Fruit fly (Drosophila melanogaster) whole organism, embryonic: Measurements from ENCODE around the gene dbe.

Experiments used
- Antp ChIP-seq: fragments of 200-800 bp; sonication (Bioruptor generic); optimal IDR thresholded peaks from 3 replicates; lab custom pipeline; 2016; ENCODE audit warnings: missing biosample characterization, missing genetic modification characterization
- BtbVII ChIP-seq: fragments of 200-800 bp; sonication (Bioruptor generic); optimal IDR thresholded peaks from 3 replicates; lab custom pipeline; 2017; ENCODE audit warnings: missing biosample characterization, mild to moderate bottlenecking, missing genetic modification characterization
- CG14667 ChIP-seq: fragments of 200-800 bp; sonication (Bioruptor generic); IDR thresholded peaks from 2 replicates; pipeline ENCODE4 v1.3.6; 2022; ENCODE audit warnings: missing biosample characterization, missing genetic modification characterization
- CG14965 ChIP-seq: fragments of 200-800 bp; sonication (Bioruptor generic); optimal IDR thresholded peaks from 2 replicates; lab custom pipeline; 2016; ENCODE audit warnings: missing biosample characterization, missing genetic modification characterization, borderline replicate concordance
- CG15479 ChIP-seq: fragments of 200-800 bp; sonication (Bioruptor generic); optimal IDR thresholded peaks from 3 replicates; lab custom pipeline; 2019; ENCODE audit warnings: missing biosample characterization, mild to moderate bottlenecking, missing genetic modification characterization, moderate library complexity
- CG15514 ChIP-seq: fragments of 200-800 bp; sonication (Bioruptor generic); optimal IDR thresholded peaks from 3 replicates; lab custom pipeline; 2017; ENCODE audit warnings: missing biosample characterization, missing genetic modification characterization, mild to moderate bottlenecking, moderate library complexity, missing genetic modification reagents
- CG15601 ChIP-seq: fragments of 200-800 bp; sonication (Bioruptor generic); optimal IDR thresholded peaks from 3 replicates; lab custom pipeline; 2019; ENCODE audit warnings: missing biosample characterization, mild to moderate bottlenecking, missing genetic modification characterization, moderate library complexity
- CG16815 ChIP-seq: fragments of 200-800 bp; sonication (Bioruptor generic); optimal IDR thresholded peaks from 3 replicates; lab custom pipeline; 2017; ENCODE audit warnings: missing biosample characterization, mild to moderate bottlenecking, missing genetic modification characterization
- CG17829 ChIP-seq: fragments of 200-800 bp; optimal IDR thresholded peaks from 2 replicates; lab custom pipeline; 2019; ENCODE audit warnings: missing biosample characterization, mild to moderate bottlenecking, missing genetic modification characterization, moderate library complexity
- CG2129 ChIP-seq: fragments of 200-800 bp; sonication (Bioruptor generic); IDR thresholded peaks from 2 replicates; pipeline ENCODE4 v1.3.6; 2022; ENCODE audit warnings: missing biosample characterization, missing genetic modification characterization; ENCODE audit not compliant: partially characterized antibody
- CG2199 ChIP-seq: fragments of 200-800 bp; sonication (Bioruptor generic); IDR thresholded peaks from 3 replicates; pipeline ENCODE4 v1.3.6; 2022; ENCODE audit warnings: missing biosample characterization, missing genetic modification characterization
- CG31441 ChIP-seq: fragments of 200-800 bp; sonication (Bioruptor generic); IDR thresholded peaks from 2 replicates; pipeline ENCODE4 v1.3.6; 2022; ENCODE audit warnings: missing biosample characterization, missing genetic modification characterization
- CG3163 ChIP-seq: fragments of 200-800 bp; sonication (Bioruptor generic); optimal IDR thresholded peaks from 3 replicates; lab custom pipeline; 2016; ENCODE audit warnings: missing biosample characterization, missing genetic modification characterization
- CG34422 ChIP-seq: fragments of 200-800 bp; sonication (Bioruptor generic); IDR thresholded peaks from 3 replicates; pipeline ENCODE4 v1.3.6; 2022; ENCODE audit warnings: missing biosample characterization, missing genetic modification characterization
- CG5180 ChIP-seq: fragments of 200-800 bp; sonication (Bioruptor generic); optimal IDR thresholded peaks from 3 replicates; lab custom pipeline; 2017; ENCODE audit warnings: missing biosample characterization, missing genetic modification characterization, mild to moderate bottlenecking, moderate library complexity, missing genetic modification reagents
- CG6765 ChIP-seq: fragments of 200-800 bp; sonication (Bioruptor generic); optimal IDR thresholded peaks from 3 replicates; lab custom pipeline; 2017; ENCODE audit warnings: missing biosample characterization, mild to moderate bottlenecking, missing genetic modification characterization
- CG9797 ChIP-seq: fragments of 200-800 bp; sonication (Bioruptor generic); optimal IDR thresholded peaks from 3 replicates; lab custom pipeline; 2018; ENCODE audit warnings: missing biosample characterization, mild to moderate bottlenecking, missing genetic modification characterization
- Dip2 ChIP-seq: fragments of 200-800 bp; sonication (Bioruptor generic); IDR thresholded peaks from 2 replicates; pipeline ENCODE4 v1.3.6; 2022; ENCODE audit warnings: missing biosample characterization, missing genetic modification characterization
- Elba2 ChIP-seq: fragments of 200-800 bp; sonication (Bioruptor generic); optimal IDR thresholded peaks from 3 replicates; lab custom pipeline; 2016; ENCODE audit warnings: missing biosample characterization, missing genetic modification characterization
- Fer1 ChIP-seq: fragments of 200-800 bp; sonication (Bioruptor generic); optimal IDR thresholded peaks from 2 replicates; lab custom pipeline; 2017; ENCODE audit warnings: missing biosample characterization, mild to moderate bottlenecking, missing genetic modification characterization
- H15 ChIP-seq: fragments of 200-800 bp; sonication (Bioruptor generic); IDR thresholded peaks from 3 replicates; pipeline ENCODE4 v1.3.6; 2022; ENCODE audit warnings: missing biosample characterization, missing genetic modification characterization
- HLH4C ChIP-seq: fragments of 200-800 bp; sonication (Bioruptor generic); IDR thresholded peaks from 3 replicates; pipeline ENCODE4 v1.3.6; 2022; ENCODE audit warnings: missing biosample characterization, missing genetic modification characterization; ENCODE audit not compliant: partially characterized antibody
- MESR4 ChIP-seq: fragments of 200-800 bp; sonication (Bioruptor generic); optimal IDR thresholded peaks from 2 replicates; lab custom pipeline; 2018; ENCODE audit warnings: missing biosample characterization, mild to moderate bottlenecking, missing genetic modification characterization, moderate library complexity
- Mad ChIP-seq: fragments of 200-800 bp; sonication (Bioruptor generic); optimal IDR thresholded peaks from 2 replicates; lab custom pipeline; 2016; ENCODE audit warnings: missing biosample characterization, missing genetic modification characterization
- Med ChIP-seq: fragments of 200-800 bp; sonication (Bioruptor generic); peaks from one replicate; lab custom pipeline; 2016; ENCODE audit warnings: missing biosample characterization, missing genetic modification characterization, mild to moderate bottlenecking, inconsistent platforms, moderate library complexity
- NC2β ChIP-seq: fragments of 200-800 bp; sonication (Bioruptor generic); optimal IDR thresholded peaks from 2 replicates; lab custom pipeline; 2016; ENCODE audit warnings: missing biosample characterization, missing genetic modification characterization
- Sin3A ChIP-seq: fragments of >200 bp; optimal IDR thresholded peaks from 2 replicates; lab custom pipeline; 2018
- Ssrp ChIP-seq: fragments of 200-800 bp; sonication (Bioruptor generic); optimal IDR thresholded peaks from 2 replicates; lab custom pipeline; 2018; ENCODE audit warnings: missing biosample characterization, mild to moderate bottlenecking, missing genetic modification characterization, moderate library complexity
- Vsx1 ChIP-seq: fragments of 200-800 bp; sonication (Bioruptor generic); optimal IDR thresholded peaks from 2 replicates; lab custom pipeline; 2017; ENCODE audit warnings: missing biosample characterization, mild to moderate bottlenecking, missing genetic modification characterization, missing genetic modification reagents
- ab ChIP-seq: fragments of 200-800 bp; sonication (Bioruptor generic); optimal IDR thresholded peaks from 2 replicates; lab custom pipeline; 2016; ENCODE audit warnings: missing biosample characterization, missing genetic modification characterization
- dimm ChIP-seq: fragments of 200-800 bp; sonication (Bioruptor generic); IDR thresholded peaks from 2 replicates; pipeline ENCODE4 v1.3.6; 2022; ENCODE audit warnings: missing biosample characterization, missing genetic modification characterization
- dysf ChIP-seq: fragments of 200-800 bp; sonication (Bioruptor generic); IDR thresholded peaks from 3 replicates; pipeline ENCODE4 v1.3.6; 2022; ENCODE audit warnings: missing biosample characterization, missing genetic modification characterization
- ems ChIP-seq: fragments of 200-800 bp; sonication (Bioruptor generic); optimal IDR thresholded peaks from 3 replicates; lab custom pipeline; 2016; ENCODE audit warnings: missing biosample characterization, missing genetic modification characterization
- grau ChIP-seq: fragments of 200-800 bp; optimal IDR thresholded peaks from 3 replicates; lab custom pipeline; 2019; ENCODE audit warnings: missing biosample characterization, mild to moderate bottlenecking, missing genetic modification characterization, moderate library complexity
- hbn ChIP-seq: fragments of 200-800 bp; sonication (Bioruptor generic); IDR thresholded peaks from 2 replicates; pipeline ENCODE4 v1.3.6; 2022; ENCODE audit warnings: missing biosample characterization, missing genetic modification characterization; ENCODE audit not compliant: partially characterized antibody
- hth ChIP-seq: fragments of >200 bp; optimal IDR thresholded peaks from 2 replicates; lab custom pipeline; 2017; ENCODE audit warnings: inconsistent platforms
- inv ChIP-seq: fragments of 200-800 bp; sonication (Bioruptor generic); IDR thresholded peaks from 2 replicates; pipeline ENCODE4 v1.3.6; 2022; ENCODE audit warnings: missing biosample characterization, missing genetic modification characterization; ENCODE audit not compliant: partially characterized antibody
- lov ChIP-seq, 2 experiments: fragments of 200-800 bp in 1 of 2; fragments of >200 bp in 1 of 2; sonication (Bioruptor generic) in 1 of 2; IDR thresholded peaks in 1 of 2; optimal IDR thresholded peaks in 1 of 2; 2 replicates in 1 of 2; 3 replicates in 1 of 2; pipeline versions ENCODE4 v1.3.6 to Lab custom; 2017 to 2022; ENCODE audit warnings: missing biosample characterization in 1 of 2, missing genetic modification characterization in 1 of 2
- mam ChIP-seq: fragments of 200-800 bp; sonication (Bioruptor generic); optimal IDR thresholded peaks from 3 replicates; lab custom pipeline; 2016; ENCODE audit warnings: missing biosample characterization, missing genetic modification characterization
- nau ChIP-seq: fragments of 200-800 bp; sonication (Bioruptor generic); optimal IDR thresholded peaks from 3 replicates; lab custom pipeline; 2017; ENCODE audit warnings: missing biosample characterization, mild to moderate bottlenecking, missing genetic modification characterization, missing genetic modification reagents
- nerfin-2 ChIP-seq: fragments of 200-800 bp; sonication (Bioruptor generic); IDR thresholded peaks from 2 replicates; pipeline ENCODE4 v1.3.6; 2022; ENCODE audit warnings: missing biosample characterization, missing genetic modification characterization; ENCODE audit not compliant: partially characterized antibody
- nom ChIP-seq: fragments of 200-800 bp; sonication (Bioruptor generic); optimal IDR thresholded peaks from 2 replicates; lab custom pipeline; 2017; ENCODE audit warnings: missing biosample characterization, missing genetic modification characterization, mild to moderate bottlenecking, moderate library complexity, missing genetic modification reagents
- pan ChIP-seq, 4 experiments: fragments of >200 bp in 3 of 4; fragments of 200-800 bp in 1 of 4; sonication (Bioruptor generic) in 1 of 4; optimal IDR thresholded peaks in 3 of 4; IDR thresholded peaks in 1 of 4; 2 replicates each; pipeline versions ENCODE4 v1.3.6 to Lab custom; 2017 to 2022; ENCODE audit warnings: missing biosample characterization in 2 of 4, missing genetic modification characterization in 2 of 4, mixed read lengths in 1 of 4
- pita ChIP-seq: fragments of 200-800 bp; sonication (Bioruptor generic); optimal IDR thresholded peaks from 2 replicates; lab custom pipeline; 2017; ENCODE audit warnings: missing biosample characterization, mild to moderate bottlenecking, missing genetic modification characterization
- seq ChIP-seq: fragments of 200-800 bp; sonication (Bioruptor generic); IDR thresholded peaks from 2 replicates; pipeline ENCODE4 v1.3.6; 2022; ENCODE audit warnings: missing biosample characterization, missing genetic modification characterization
- sqz ChIP-seq: fragments of 200-800 bp; sonication (Bioruptor generic); optimal IDR thresholded peaks from 3 replicates; lab custom pipeline; 2018; ENCODE audit warnings: missing biosample characterization, mild to moderate bottlenecking, missing genetic modification characterization
- tna ChIP-seq: fragments of 200-800 bp; sonication (Bioruptor generic); IDR thresholded peaks from 2 replicates; pipeline ENCODE4 v1.3.6; 2022; ENCODE audit warnings: missing biosample characterization, missing genetic modification characterization; ENCODE audit not compliant: partially characterized antibody
- vnd ChIP-seq: fragments of 200-800 bp; sonication (Bioruptor generic); IDR thresholded peaks from 3 replicates; pipeline ENCODE4 v1.3.6; 2022; ENCODE audit warnings: missing biosample characterization, missing genetic modification characterization; ENCODE audit not compliant: partially characterized antibody
- wor ChIP-seq: fragments of 200-800 bp; sonication (Bioruptor generic); IDR thresholded peaks from 2 replicates; pipeline ENCODE4 v1.3.6; 2022; ENCODE audit warnings: missing biosample characterization, missing genetic modification characterization

dbe gene

DNA sequence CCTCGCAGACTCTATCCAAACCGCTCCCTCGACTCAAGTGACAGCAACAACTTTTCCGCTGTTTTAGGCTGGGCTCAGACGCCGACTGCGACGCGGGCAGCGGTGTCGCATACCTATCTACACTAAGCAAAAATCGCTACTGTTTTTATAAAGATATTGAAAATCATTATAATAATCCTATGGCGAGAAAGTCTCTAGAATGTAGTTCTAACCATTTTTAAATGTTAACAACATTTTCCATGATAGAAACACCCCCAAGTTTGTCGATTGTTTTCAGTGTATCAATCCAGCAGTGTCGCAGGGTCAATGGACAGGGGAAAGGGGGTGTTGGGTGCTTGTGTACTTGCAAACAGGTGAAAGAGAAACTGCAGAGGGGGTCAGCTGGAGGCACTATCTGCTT, 3.8 kb downstream of the dbe start (continued):
- peak; percentile 96 for TF ChIP-seq Mad (GFP tag; lab: Kevin White, UChicago)
- TF ChIP-seq CG14965 (GFP tag; lab: Kevin White, UChicago): peak; percentile 72
- TF ChIP-seq wor: peak; percentile 94
- TF ChIP-seq lov (optimal IDR thresholded peaks at IDR 0.05; lab: Kevin White, UChicago): no peak
- TF ChIP-seq lov (GFP tag; IDR thresholded peaks at IDR 0.05; lab: Robert Waterston, UW): peak; percentile 97
- peak; percentile 90 for TF ChIP-seq ab (GFP tag; lab: Kevin White, UChicago)
- TF ChIP-seq Ssrp: peak; percentile 95
- TF ChIP-seq hbn (GFP tag; lab: Robert Waterston, UW): no peak
- peak; percentile 87 for TF ChIP-seq dimm
- peak; percentile 70 for TF ChIP-seq CG3163 (GFP tag; lab: Kevin White, UChicago)
- no peak for TF ChIP-seq pan (optimal IDR thresholded peaks at IDR 0.05; lab: Kevin White, UChicago)
- peak in 1 of 2 experiments; percentile 97 for TF ChIP-seq pan (GFP tag; optimal IDR thresholded peaks at IDR 0.05 in 1 of 2, IDR thresholded peaks at IDR 0.05 in 1 of 2)
- TF ChIP-seq NC2β: peak; percentile 96
- TF ChIP-seq nau (GFP tag; lab: Kevin White, UChicago): peak; percentile 92
- peak; percentile 85 for TF ChIP-seq CG15514 (GFP tag; lab: Kevin White, UChicago)
- TF ChIP-seq Vsx1: peak; percentile 88
- TF ChIP-seq mam: peak; percentile 96
- TF ChIP-seq pita: no peak
- peak; percentile 91 for TF ChIP-seq CG15479
- peak; percentile 48 for TF ChIP-seq CG9797 (GFP tag; lab: Kevin White, UChicago)
- peak; percentile 93 for TF ChIP-seq CG16815 (GFP tag; lab: Kevin White, UChicago)
- TF ChIP-seq CG17829: peak; percentile 97
- peak; percentile 63 for TF ChIP-seq Dip2
- no peak for TF ChIP-seq nerfin-2 (GFP tag; lab: Robert Waterston, UW)
- peak; percentile 92 for TF ChIP-seq CG15601 (tag; lab: Kevin White, UChicago)
- TF ChIP-seq seq (GFP tag; lab: Robert Waterston, UW): peak; percentile 96
- TF ChIP-seq BtbVII (GFP tag; lab: Kevin White, UChicago): peak; percentile 93
- peak; percentile 80 for TF ChIP-seq CG6765 (GFP tag; lab: Kevin White, UChicago)
- no peak for TF ChIP-seq Sin3A (lab: Kevin White, UChicago)
- no peak for TF ChIP-seq HLH4C
- TF ChIP-seq grau (tag; lab: Kevin White, UChicago): peak; percentile 94
- TF ChIP-seq MESR4: peak; percentile 62
- TF ChIP-seq Antp (GFP tag; lab: Kevin White, UChicago): peak; percentile 93
- peak; percentile 97 for TF ChIP-seq CG31441 (GFP tag; lab: Robert Waterston, UW)
- no peak for TF ChIP-seq inv (GFP tag; lab: Robert Waterston, UW)
- no peak for TF ChIP-seq CG2129 (GFP tag; lab: Robert Waterston, UW)
- peak; percentile 91 for TF ChIP-seq ems
- TF ChIP-seq Elba2 (GFP tag; lab: Kevin White, UChicago): peak; percentile 79
- no peak for TF ChIP-seq tna (GFP tag; lab: Robert Waterston, UW)
- peak; percentile 97 for TF ChIP-seq dysf (GFP tag; lab: Robert Waterston, UW)
- TF ChIP-seq CG14667 (GFP tag; lab: Robert Waterston, UW): peak; percentile 91
- peak; percentile 96 for TF ChIP-seq Fer1 (GFP tag; lab: Kevin White, UChicago)
- TF ChIP-seq CG2199 (GFP tag; lab: Robert Waterston, UW): peak; percentile 96
- no peak for TF ChIP-seq vnd (GFP tag; lab: Robert Waterston, UW)
- TF ChIP-seq Med (GFP tag; lab: Kevin White, UChicago): peak; percentile 100
- no peak for TF ChIP-seq hth (lab: Kevin White, UChicago)
- TF ChIP-seq nom (GFP tag; lab: Kevin White, UChicago): peak; percentile 85
- TF ChIP-seq sqz (GFP tag; lab: Kevin White, UChicago): peak; percentile 91
- peak; percentile 87 for TF ChIP-seq CG5180
- peak; percentile 96 for TF ChIP-seq H15
- TF ChIP-seq CG34422 (GFP tag; lab: Robert Waterston, UW): peak; percentile 97
